Worm (Caenorhabditis elegans): ENCODE measurements around the gene unc-22.
A peak's percentile ranks its signal among the peaks of the same experiment; 100 is the strongest.

The unc-22 gene

ce11 chrIV:11970171-11970570 is 40.6 kb downstream of the unc-22 start, which contains the start of gene ZK829.9:
Gene ZK829.9, plus strand, starts transcription at chrIV:11970534.
- TF ChIP-seq ceh-88 (GFP tag; IDR thresholded peaks at IDR 0.05) (no peak), xbp-1 (tag; optimal IDR thresholded peaks at IDR 0.05) (no peak), sox-4 (tag; optimal IDR thresholded peaks at IDR 0.05) (no peak), unc-62 (GFP tag; optimal IDR thresholded peaks at IDR 0.05) (no peak)

DNA sequence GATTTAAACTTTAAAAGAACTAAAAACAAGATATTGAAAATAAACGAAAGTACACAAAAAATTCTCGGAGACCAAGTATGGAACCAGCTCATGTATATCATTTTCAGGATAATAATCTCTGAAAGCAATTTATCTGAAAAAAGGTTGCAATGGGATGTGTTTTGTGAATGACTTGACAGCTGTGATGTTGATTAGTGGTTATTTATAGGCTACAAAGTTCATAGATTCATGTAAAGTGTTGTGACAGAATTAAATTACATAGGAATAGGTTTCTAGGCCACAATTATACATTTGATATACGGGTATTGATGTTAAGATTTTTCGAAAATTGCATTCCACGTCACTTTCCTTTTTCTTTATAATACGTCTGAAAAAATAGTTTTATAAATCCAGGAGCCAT is 45.5 kb downstream of the unc-22 start, which contains the start of gene srj-1:
TSS of gene srj-1 (minus strand) at position 101 of the 400 bp plus-strand sequence.
- TF ChIP-seq fkh-8 (tag; optimal IDR thresholded peaks at IDR 0.05) (peak; percentile 21), nhr-11 (tag; optimal IDR thresholded peaks at IDR 0.05) (peak; percentile 1), nhr-76 (tag; optimal IDR thresholded peaks at IDR 0.05) (no peak), sox-4 (tag; optimal IDR thresholded peaks at IDR 0.05) (no peak), ceh-63 (GFP tag; optimal IDR thresholded peaks at IDR 0.05) (no peak)

ce11 chrIV:11961485-11962255 is 49.1 kb downstream of the unc-22 start, which contains the start of gene ZK829.7:
Gene ZK829.7, minus strand, starts transcription at chrIV:11961535.
- TF ChIP-seq ztf-11 (tag; optimal IDR thresholded peaks at IDR 0.05) (peak in 1 of 2 experiments; percentile 30), aly-2 (tag; optimal IDR thresholded peaks at IDR 0.05) (no peak), lin-14 (GFP tag; optimal IDR thresholded peaks at IDR 0.05) (peak; percentile 81), pag-3 (tag; optimal IDR thresholded peaks at IDR 0.05; ENCODE audit: borderline replicate concordance, insufficient read depth) (no peak), ces-1 (GFP tag; optimal IDR thresholded peaks at IDR 0.05) (no peak), lin-15B (tag; optimal IDR thresholded peaks at IDR 0.05) (peak; percentile 36), vab-15 (tag; optimal IDR thresholded peaks at IDR 0.05) (no peak), ama-1 (optimal IDR thresholded peaks at IDR 0.05) (no peak), skn-1 (tag; optimal IDR thresholded peaks at IDR 0.05) (peak; percentile 17), lin-35 (GFP tag; optimal IDR thresholded peaks at IDR 0.05) (peak; percentile 92 to 96), nhr-84 (tag; optimal IDR thresholded peaks at IDR 0.05) (no peak), nhr-90 (tag; optimal IDR thresholded peaks at IDR 0.05; ENCODE audit: poor library complexity) (peak; percentile 88), nhr-19 (GFP tag; conservative IDR thresholded peaks at IDR 0.05) (peak; percentile 83), C34B4.2 (tag; optimal IDR thresholded peaks at IDR 0.05) (no peak), ceh-8 (GFP tag; optimal IDR thresholded peaks at IDR 0.05) (peak; percentile 43), nhr-28 (tag; optimal IDR thresholded peaks at IDR 0.05) (no peak), lir-3 (tag; optimal IDR thresholded peaks at IDR 0.05; ENCODE audit: poor library complexity) (peak; percentile 24), nhr-85 (tag) (peak; percentile 95), mab-9 (GFP tag; IDR thresholded peaks at IDR 0.05) (0 out of 2 replicates have a peak, but pooled peaks have one; percentile 32), fkh-10 (GFP tag; optimal IDR thresholded peaks at IDR 0.05) (peak; percentile 43), fos-1 (tag; optimal IDR thresholded peaks at IDR 0.05) (peak; percentile 67), nhr-47 (tag; optimal IDR thresholded peaks at IDR 0.05) (peak; percentile 90), pqm-1 (tag; optimal IDR thresholded peaks at IDR 0.05) (no peak), snpc-4 (tag; optimal IDR thresholded peaks at IDR 0.05) (peak; percentile 40), swsn-7 (tag; optimal IDR thresholded peaks at IDR 0.05) (peak; percentile 81), zip-4 (GFP tag; optimal IDR thresholded peaks at IDR 0.05) (peak; percentile 45), nhr-11 (tag; optimal IDR thresholded peaks at IDR 0.05) (peak; percentile 51), rnt-1 (tag; optimal IDR thresholded peaks at IDR 0.05) (peak; percentile 80), sox-4 (tag; optimal IDR thresholded peaks at IDR 0.05) (peak; percentile 59), C16A3.4 (tag; optimal IDR thresholded peaks at IDR 0.05) (peak; percentile 86), F16B12.6 (tag; optimal IDR thresholded peaks at IDR 0.05) (peak; percentile 12), ceh-88 (GFP tag; IDR thresholded peaks at IDR 0.05) (peak; percentile 42; the same call in 1 of the 2 replicates), zag-1 (tag; optimal IDR thresholded peaks at IDR 0.05) (no peak), jun-1 (tag; optimal IDR thresholded peaks at IDR 0.05) (peak; percentile 61), efl-1 (optimal IDR thresholded peaks at IDR 0.05) (peak; percentile 90 to 97), efl-1 (GFP tag; optimal IDR thresholded peaks at IDR 0.05 in 1 of 2) (peak; percentile 92 to 100), mep-1 (tag; optimal IDR thresholded peaks at IDR 0.05) (peak; percentile 91), tlp-1 (tag; optimal IDR thresholded peaks at IDR 0.05) (no peak), egl-13 (tag; optimal IDR thresholded peaks at IDR 0.05) (peak; percentile 47), fkh-8 (tag; optimal IDR thresholded peaks at IDR 0.05) (peak; percentile 67), ceh-90 (tag; optimal IDR thresholded peaks at IDR 0.05) (peak; percentile 18), isw-1 (GFP tag; IDR thresholded peaks at IDR 0.05) (peak; percentile 79), alr-1 (tag; optimal IDR thresholded peaks at IDR 0.05; ENCODE audit: borderline replicate concordance) (no peak)
